Fruit fly (Drosophila melanogaster) whole organism, prepupa: Measurements from ENCODE around the gene CG15390.

Source experiments
- Blimp-1 ChIP-seq: fragments of 200-800 bp; sonication (Bioruptor generic); optimal IDR thresholded peaks from 3 replicates; lab custom pipeline; 2017; ENCODE audit warnings: missing biosample characterization, missing genetic modification characterization, mild to moderate bottlenecking, moderate library complexity, missing genetic modification reagents
- CG10631 ChIP-seq: fragments of 200-800 bp; sonication (Bioruptor generic); optimal IDR thresholded peaks from 2 replicates; lab custom pipeline; 2016; ENCODE audit warnings: missing biosample characterization, missing genetic modification characterization
- CG10669 ChIP-seq: fragments of 200-800 bp; sonication (Bioruptor generic); optimal IDR thresholded peaks from 3 replicates; lab custom pipeline; 2018; ENCODE audit warnings: missing biosample characterization, mild to moderate bottlenecking, missing genetic modification characterization, moderate library complexity
- CG11294 ChIP-seq: fragments of 200-800 bp; sonication (Bioruptor generic); IDR thresholded peaks from 2 replicates; pipeline ENCODE4 v1.3.6; 2022; ENCODE audit warnings: missing biosample characterization, missing genetic modification characterization
- CG11762 ChIP-seq: fragments of 200-800 bp; sonication (Bioruptor generic); optimal IDR thresholded peaks from 3 replicates; lab custom pipeline; 2016; ENCODE audit warnings: missing biosample characterization, missing genetic modification characterization; ENCODE audit not compliant: insufficient read depth
- CG11902 ChIP-seq: fragments of 200-800 bp; sonication (Bioruptor generic); optimal IDR thresholded peaks from 3 replicates; lab custom pipeline; 2016; ENCODE audit warnings: missing biosample characterization, missing genetic modification characterization
- CG15336 ChIP-seq: fragments of 200-800 bp; sonication (Bioruptor generic); IDR thresholded peaks from 2 replicates; pipeline ENCODE4 v1.3.6; 2022; ENCODE audit warnings: missing biosample characterization, missing genetic modification characterization
- CG3032 ChIP-seq: fragments of 200-800 bp; optimal IDR thresholded peaks from 2 replicates; lab custom pipeline; 2019; ENCODE audit warnings: missing biosample characterization, mild to moderate bottlenecking, missing genetic modification characterization, moderate library complexity
- CG31627 ChIP-seq: fragments of 200-800 bp; sonication (Bioruptor generic); optimal IDR thresholded peaks from 3 replicates; lab custom pipeline; 2016; ENCODE audit warnings: missing biosample characterization, missing genetic modification characterization
- CG34406 ChIP-seq: fragments of 200-800 bp; sonication (Bioruptor generic); optimal IDR thresholded peaks from 3 replicates; lab custom pipeline; 2016; ENCODE audit warnings: missing biosample characterization, missing genetic modification characterization
- CG3919 ChIP-seq: fragments of 200-800 bp; sonication (Bioruptor generic); optimal IDR thresholded peaks from 3 replicates; lab custom pipeline; 2016; ENCODE audit warnings: missing biosample characterization, missing genetic modification characterization
- CG6163 ChIP-seq: fragments of 200-800 bp; sonication (Bioruptor generic); IDR thresholded peaks from 3 replicates; pipeline ENCODE4 v1.3.6; 2022; ENCODE audit warnings: missing biosample characterization, missing genetic modification characterization
- CG6276 ChIP-seq: fragments of 200-800 bp; sonication (Bioruptor generic); optimal IDR thresholded peaks from 2 replicates; lab custom pipeline; 2017; ENCODE audit warnings: missing biosample characterization, mild to moderate bottlenecking, missing genetic modification characterization
- CG6792 ChIP-seq: fragments of 200-800 bp; sonication (Bioruptor generic); optimal IDR thresholded peaks from 3 replicates; lab custom pipeline; 2016; ENCODE audit warnings: missing biosample characterization, missing genetic modification characterization
- CG7368 ChIP-seq: fragments of 200-800 bp; sonication (Bioruptor generic); optimal IDR thresholded peaks from 3 replicates; lab custom pipeline; 2016; ENCODE audit warnings: missing biosample characterization, missing genetic modification characterization
- CG8319 ChIP-seq: fragments of 200-800 bp; sonication (Bioruptor generic); optimal IDR thresholded peaks from 3 replicates; lab custom pipeline; 2016; ENCODE audit warnings: missing biosample characterization, missing genetic modification characterization
- CG8632 ChIP-seq: fragments of 200-800 bp; sonication (Bioruptor generic); optimal IDR thresholded peaks from 3 replicates; lab custom pipeline; 2016; ENCODE audit warnings: missing biosample characterization, missing genetic modification characterization
- Eip75B ChIP-seq: fragments of 200-800 bp; sonication (Bioruptor generic); optimal IDR thresholded peaks from 3 replicates; lab custom pipeline; 2016; ENCODE audit warnings: missing biosample characterization, missing genetic modification characterization
- Eip78C ChIP-seq: fragments of 200-800 bp; sonication (Bioruptor generic); peaks from one replicate; lab custom pipeline; 2016; ENCODE audit warnings: missing biosample characterization, missing genetic modification characterization
- Eip93F ChIP-seq: fragments of 200-800 bp; sonication (Bioruptor generic); optimal IDR thresholded peaks from 2 replicates; lab custom pipeline; 2016; ENCODE audit warnings: missing biosample characterization, mild to moderate bottlenecking, missing genetic modification characterization
- Ets21C ChIP-seq: fragments of 200-800 bp; sonication (Bioruptor generic); optimal IDR thresholded peaks from 3 replicates; lab custom pipeline; 2016; ENCODE audit warnings: missing biosample characterization, missing genetic modification characterization
- Ets96B ChIP-seq: fragments of 200-800 bp; optimal IDR thresholded peaks from 2 replicates; lab custom pipeline; 2019; ENCODE audit warnings: missing biosample characterization, mild to moderate bottlenecking, missing genetic modification characterization, moderate library complexity
- Hr38 ChIP-seq: sonication (Bioruptor generic); optimal IDR thresholded peaks from 2 replicates; lab custom pipeline; 2016; ENCODE audit warnings: missing biosample characterization, missing genetic modification characterization
- Lpt ChIP-seq: fragments of 200-800 bp; sonication (Bioruptor generic); optimal IDR thresholded peaks from 3 replicates; lab custom pipeline; 2016; ENCODE audit warnings: missing biosample characterization, missing genetic modification characterization
- Met ChIP-seq: fragments of 200-800 bp; sonication (Bioruptor generic); optimal IDR thresholded peaks from 3 replicates; lab custom pipeline; 2016; ENCODE audit warnings: missing biosample characterization, missing genetic modification characterization
- Smox ChIP-seq: fragments of 200-800 bp; sonication (Bioruptor generic); optimal IDR thresholded peaks from 3 replicates; lab custom pipeline; 2016; ENCODE audit warnings: missing biosample characterization, missing genetic modification characterization
- Sox102F ChIP-seq: fragments of 200-800 bp; sonication (Bioruptor generic); optimal IDR thresholded peaks from 2 replicates; lab custom pipeline; 2016; ENCODE audit warnings: missing biosample characterization, mild to moderate bottlenecking, missing genetic modification characterization
- Sox14 ChIP-seq: fragments of 200-800 bp; sonication (Bioruptor generic); optimal IDR thresholded peaks from 3 replicates; lab custom pipeline; 2016; ENCODE audit warnings: missing biosample characterization, missing genetic modification characterization
- Sox15 ChIP-seq: fragments of 200-800 bp; sonication (Bioruptor generic); optimal IDR thresholded peaks from 3 replicates; lab custom pipeline; 2016; ENCODE audit warnings: missing biosample characterization, missing genetic modification characterization
- cyc ChIP-seq: fragments of 200-800 bp; sonication (Bioruptor generic); optimal IDR thresholded peaks from 3 replicates; lab custom pipeline; 2016; ENCODE audit warnings: missing biosample characterization, missing genetic modification characterization
- dsx ChIP-seq: fragments of 200-800 bp; optimal IDR thresholded peaks from 3 replicates; lab custom pipeline; 2019; ENCODE audit warnings: missing biosample characterization, mild to moderate bottlenecking, missing genetic modification characterization, moderate library complexity; ENCODE audit not compliant: poor library complexity, severe bottlenecking
- fd59A ChIP-seq: fragments of 200-800 bp; sonication (Bioruptor generic); optimal IDR thresholded peaks from 2 replicates; lab custom pipeline; 2017; ENCODE audit warnings: missing biosample characterization, mild to moderate bottlenecking, missing genetic modification characterization, missing genetic modification reagents
- lz ChIP-seq: fragments of 200-800 bp; sonication (Bioruptor generic); optimal IDR thresholded peaks from 3 replicates; lab custom pipeline; 2016; ENCODE audit warnings: missing biosample characterization, missing genetic modification characterization
- spab ChIP-seq: fragments of 200-800 bp; sonication (Bioruptor generic); optimal IDR thresholded peaks from 2 replicates; lab custom pipeline; 2017; ENCODE audit warnings: missing biosample characterization, mild to moderate bottlenecking, missing genetic modification characterization, missing genetic modification reagents
- svp ChIP-seq: fragments of 200-800 bp; sonication (Bioruptor generic); peaks from one replicate; lab custom pipeline; 2016; ENCODE audit warnings: missing biosample characterization, missing genetic modification characterization
- topi ChIP-seq: fragments of 200-800 bp; sonication (Bioruptor generic); optimal IDR thresholded peaks from 3 replicates; lab custom pipeline; 2016; ENCODE audit warnings: missing biosample characterization, missing genetic modification characterization
- vri ChIP-seq: fragments of 200-800 bp; sonication (Bioruptor generic); optimal IDR thresholded peaks from 3 replicates; lab custom pipeline; 2016; ENCODE audit warnings: missing biosample characterization, mild to moderate bottlenecking, missing genetic modification characterization

The CG15390 gene

dm6 chr2L:2390589-2390988 is 16.1 kb downstream of the CG15390 start, which contains the start of gene CG43750:
Gene CG43750 (minus strand): TSS chr2L:2390689.
- TF ChIP-seq CG31627 (GFP tag; lab: Kevin White, UChicago) (no peak), Ets21C (GFP tag; lab: Kevin White, UChicago) (no peak), Met (GFP tag; lab: Kevin White, UChicago) (no peak), Eip75B (no peak), cyc (GFP tag; lab: Kevin White, UChicago) (no peak), CG11902 (GFP tag; lab: Kevin White, UChicago) (no peak), fd59A (GFP tag; lab: Kevin White, UChicago) (no peak), Eip93F (no peak), CG6163 (GFP tag; lab: Robert Waterston, UW) (no peak), CG15336 (GFP tag; lab: Robert Waterston, UW) (no peak), CG10669 (GFP tag; lab: Kevin White, UChicago) (no peak), Hr38 (no peak), Ets96B (tag; lab: Kevin White, UChicago) (no peak), spab (no peak), CG7368 (GFP tag; lab: Kevin White, UChicago) (no peak), CG8632 (GFP tag; lab: Kevin White, UChicago) (no peak), svp (GFP tag; lab: Kevin White, UChicago) (no peak), dsx (GFP tag; lab: Kevin White, UChicago) (no peak), Lpt (GFP tag; lab: Kevin White, UChicago) (no peak)

- TF ChIP-seq CG6163 (GFP tag; lab: Robert Waterston, UW) (no peak), CG6792 (GFP tag; lab: Kevin White, UChicago) (no peak), CG11294 (GFP tag; lab: Robert Waterston, UW) (no peak), CG6276 (no peak), Sox14 (GFP tag; lab: Kevin White, UChicago) (no peak), Blimp-1 (GFP tag; lab: Kevin White, UChicago) (no peak), CG3032 (no peak), Sox102F (GFP tag; lab: Kevin White, UChicago) (no peak), CG3919 (GFP tag; lab: Kevin White, UChicago) (no peak), Ets21C (GFP tag; lab: Kevin White, UChicago) (no peak), CG34406 (GFP tag; lab: Kevin White, UChicago) (no peak), CG8632 (GFP tag; lab: Kevin White, UChicago) (no peak)
- TF ChIP-seq, all 60 proteins: peak for 0
These were observed 16.8 kb downstream of the CG15390 start, which contains the start of gene CG46448 for dm6 chr2L:2391321-2391720. Gene CG46448 (plus strand): TSS chr2L:2391660.

- TF ChIP-seq svp (GFP tag; lab: Kevin White, UChicago) (peak; percentile 51), CG11762 (GFP tag; lab: Kevin White, UChicago) (no peak), vri (GFP tag; lab: Kevin White, UChicago) (no peak), Eip78C (GFP tag; lab: Kevin White, UChicago) (peak; percentile 38), Sox15 (GFP tag; lab: Kevin White, UChicago) (no peak), fd59A (GFP tag; lab: Kevin White, UChicago) (no peak), Sox14 (GFP tag; lab: Kevin White, UChicago) (no peak)
These were observed 20.4 kb downstream of the CG15390 start for dm6 chr2L:2394872-2395271.

- peak; percentile 2 for TF ChIP-seq lz (GFP tag; lab: Kevin White, UChicago)
- TF ChIP-seq Eip78C (GFP tag; lab: Kevin White, UChicago): peak; percentile 57
- TF ChIP-seq CG10669 (GFP tag; lab: Kevin White, UChicago): peak; percentile 6
- TF ChIP-seq CG31627 (GFP tag; lab: Kevin White, UChicago): peak; percentile 8
- TF ChIP-seq cyc (GFP tag; lab: Kevin White, UChicago): peak; percentile 19
- TF ChIP-seq CG10631 (GFP tag; lab: Kevin White, UChicago): peak; percentile 4
- no peak for TF ChIP-seq Hr38
- TF ChIP-seq CG6792 (GFP tag; lab: Kevin White, UChicago): no peak
- TF ChIP-seq spab: no peak
- no peak for TF ChIP-seq CG8319 (GFP tag; lab: Kevin White, UChicago)
- TF ChIP-seq svp (GFP tag; lab: Kevin White, UChicago): peak; percentile 39
- TF ChIP-seq Smox (GFP tag; lab: Kevin White, UChicago): peak; percentile 26
- TF ChIP-seq CG6163 (GFP tag; lab: Robert Waterston, UW): peak; percentile 57; the same call in 1 of the 3 replicates
- peak; percentile 9 for TF ChIP-seq Met (GFP tag; lab: Kevin White, UChicago)
- TF ChIP-seq topi (GFP tag; lab: Kevin White, UChicago): peak; percentile 24
These were observed 22.6 kb downstream of the CG15390 start for dm6 chr2L:2397080-2397479.
